Fruit fly (Drosophila melanogaster): ENCODE data around the gene Pgant4.

Pgant4 gene

dm6 chr2L:3507209-3508164 is 35.1 kb downstream of the Pgant4 start, which contains the start of gene tim (continued):
- no peak for TF ChIP-seq inv (GFP tag; IDR thresholded peaks at IDR 0.05; ENCODE audit: partially characterized antibody)
- no peak for TF ChIP-seq CG18599 (GFP tag; optimal IDR thresholded peaks at IDR 0.05)
- peak; percentile 40 for TF ChIP-seq CG12659 (GFP tag; optimal IDR thresholded peaks at IDR 0.05)
- TF ChIP-seq zen2 (GFP tag; IDR thresholded peaks at IDR 0.05; ENCODE audit: partially characterized antibody) = 0 out of 3 replicates have a peak, but pooled peaks have one; percentile 8
- peak in 1 of 3 experiments; percentile 35 for TF ChIP-seq lola (GFP tag; optimal IDR thresholded peaks at IDR 0.05)
- no peak for TF ChIP-seq corto (GFP tag; optimal IDR thresholded peaks at IDR 0.05)
- TF ChIP-seq CG14667 (GFP tag; IDR thresholded peaks at IDR 0.05) = no peak
- TF ChIP-seq exex (tag; optimal IDR thresholded peaks at IDR 0.05) = no peak
- TF ChIP-seq Dfd (GFP tag; optimal IDR thresholded peaks at IDR 0.05) = no peak
- peak; percentile 43 for TF ChIP-seq org-1 (GFP tag; optimal IDR thresholded peaks at IDR 0.05)
- TF ChIP-seq wor (GFP tag; IDR thresholded peaks at IDR 0.05) = 0 out of 2 replicates have a peak, but pooled peaks have one; percentile 14
- TF ChIP-seq Lpt (GFP tag; optimal IDR thresholded peaks at IDR 0.05) = no peak
- TF ChIP-seq Lhr (GFP tag; optimal IDR thresholded peaks at IDR 0.05) = no peak
- TF ChIP-seq CG13424 (tag; optimal IDR thresholded peaks at IDR 0.05) = peak; percentile 56
- no peak for TF ChIP-seq pita (GFP tag; optimal IDR thresholded peaks at IDR 0.05)
- peak; percentile 43; the same call in 1 of the 2 replicates for TF ChIP-seq lmd (GFP tag; IDR thresholded peaks at IDR 0.05)
- TF ChIP-seq CG1792 (GFP tag; optimal IDR thresholded peaks at IDR 0.05) = no peak
- TF ChIP-seq D (optimal IDR thresholded peaks at IDR 0.05) = no peak
- TF ChIP-seq D (GFP tag; optimal IDR thresholded peaks at IDR 0.05) = peak; percentile 29
- TF ChIP-seq HLH3B (GFP tag; IDR thresholded peaks at IDR 0.05) = 0 out of 2 replicates have a peak, but pooled peaks have one; percentile 42
- no peak for TF ChIP-seq sens-2 (GFP tag; IDR thresholded peaks at IDR 0.05)
- no peak for TF ChIP-seq Hr78 (GFP tag; optimal IDR thresholded peaks at IDR 0.05)
- peak; percentile 75 for TF ChIP-seq kah (GFP tag; optimal IDR thresholded peaks at IDR 0.05)
- peak; percentile 28 for TF ChIP-seq Nf-YB (GFP tag; optimal IDR thresholded peaks at IDR 0.05)
- no peak for TF ChIP-seq CG16813 (GFP tag; IDR thresholded peaks at IDR 0.05; ENCODE audit: partially characterized antibody)
- no peak for TF ChIP-seq oc (tag; optimal IDR thresholded peaks at IDR 0.05)
- TF ChIP-seq D19B (GFP tag; optimal IDR thresholded peaks at IDR 0.05) = no peak
- peak; percentile 84 for TF ChIP-seq sens (GFP tag)
- TF ChIP-seq Hr39 (optimal IDR thresholded peaks at IDR 0.05) = no peak
- peak; percentile 73 for TF ChIP-seq CG7556 (GFP tag; optimal IDR thresholded peaks at IDR 0.05)
- peak; percentile 22 for TF ChIP-seq Xbp1 (GFP tag; optimal IDR thresholded peaks at IDR 0.05)
- peak; percentile 42 for TF ChIP-seq CG10366 (GFP tag; IDR thresholded peaks at IDR 0.05)
- no peak for TF ChIP-seq CG30020 (tag; optimal IDR thresholded peaks at IDR 0.05)
- peak; percentile 48 for TF ChIP-seq CG8924 (tag; optimal IDR thresholded peaks at IDR 0.05)
- TF ChIP-seq CG17359 (tag; optimal IDR thresholded peaks at IDR 0.05) = peak; percentile 26
- peak; percentile 67; the same call in 1 of the 4 replicates for TF ChIP-seq chinmo (GFP tag; IDR thresholded peaks at IDR 0.05; ENCODE audit: partially characterized antibody)
- no peak for TF ChIP-seq CG10543 (GFP tag; optimal IDR thresholded peaks at IDR 0.05)
- 0 out of 2 replicates have a peak, but pooled peaks have one; percentile 24 for TF ChIP-seq CG42726 (GFP tag; IDR thresholded peaks at IDR 0.05; ENCODE audit: partially characterized antibody)
- TF ChIP-seq CG3065 (GFP tag; optimal IDR thresholded peaks at IDR 0.05) = no peak
- peak; percentile 36 for TF ChIP-seq CG10267 (tag; optimal IDR thresholded peaks at IDR 0.05)
- peak; percentile 64 for TF ChIP-seq phol (tag; optimal IDR thresholded peaks at IDR 0.05)
- TF ChIP-seq bcd (GFP tag; optimal IDR thresholded peaks at IDR 0.05) = peak; percentile 42
- TF ChIP-seq ci (GFP tag; IDR thresholded peaks at IDR 0.05) = peak; percentile 67; the same call in 2 of the 3 replicates
- peak; percentile 58 for TF ChIP-seq unpg (GFP tag; optimal IDR thresholded peaks at IDR 0.05)
- TF ChIP-seq CG30403 (GFP tag; optimal IDR thresholded peaks at IDR 0.05) = peak; percentile 57
- no peak for TF ChIP-seq sd (tag; optimal IDR thresholded peaks at IDR 0.05)
- TF ChIP-seq crol (GFP tag; IDR thresholded peaks at IDR 0.05) = 0 out of 2 replicates have a peak, but pooled peaks have one; percentile 32
